Fruit fly (Drosophila melanogaster) whole organism, embryonic: ENCODE results near the gene qless.
A peak's percentile ranks its signal among the peaks of the same experiment; 100 is the strongest.

Experiments used
- Atf-2 ChIP-seq: fragments of 200-800 bp; sonication (Bioruptor generic); optimal IDR thresholded peaks from 2 replicates; lab custom pipeline; 2016; ENCODE audit warnings: missing biosample characterization, missing genetic modification characterization
- B-H1 ChIP-seq: fragments of 200-800 bp; sonication (Bioruptor generic); IDR thresholded peaks from 3 replicates; pipeline ENCODE4 v1.3.6; 2022; ENCODE audit warnings: missing biosample characterization, missing genetic modification characterization
- Bgb ChIP-seq: fragments of 200-800 bp; sonication (Bioruptor generic); IDR thresholded peaks from 2 replicates; pipeline ENCODE4 v1.3.6; 2022; ENCODE audit warnings: missing biosample characterization, missing genetic modification characterization; ENCODE audit not compliant: partially characterized antibody
- Bteb2 ChIP-seq: fragments of 200-800 bp; sonication (Bioruptor generic); optimal IDR thresholded peaks from 2 replicates; lab custom pipeline; 2016; ENCODE audit warnings: missing biosample characterization, missing genetic modification characterization
- CG12236 ChIP-seq: fragments of 200-800 bp; sonication (Bioruptor generic); optimal IDR thresholded peaks from 2 replicates; lab custom pipeline; 2016; ENCODE audit warnings: missing biosample characterization, missing genetic modification characterization
- CG13424 ChIP-seq: fragments of 200-800 bp; sonication (Bioruptor generic); optimal IDR thresholded peaks from 2 replicates; lab custom pipeline; 2019; ENCODE audit warnings: missing biosample characterization, mild to moderate bottlenecking, missing genetic modification characterization, moderate library complexity
- CG15601 ChIP-seq: fragments of 200-800 bp; sonication (Bioruptor generic); optimal IDR thresholded peaks from 3 replicates; lab custom pipeline; 2019; ENCODE audit warnings: missing biosample characterization, mild to moderate bottlenecking, missing genetic modification characterization, moderate library complexity
- CG1647 ChIP-seq: fragments of 200-800 bp; sonication (Bioruptor generic); optimal IDR thresholded peaks from 3 replicates; lab custom pipeline; 2016; ENCODE audit warnings: missing biosample characterization, missing genetic modification characterization
- CG17186 ChIP-seq: fragments of 200-800 bp; sonication (Bioruptor generic); optimal IDR thresholded peaks from 3 replicates; lab custom pipeline; 2017; ENCODE audit warnings: missing biosample characterization, missing genetic modification reagents, missing genetic modification characterization
- CG31224 ChIP-seq: fragments of 200-800 bp; sonication (Bioruptor generic); IDR thresholded peaks from 2 replicates; pipeline ENCODE4 v1.3.6; 2022; ENCODE audit warnings: missing biosample characterization, missing genetic modification characterization
- CG4404 ChIP-seq: fragments of 200-800 bp; sonication (Bioruptor generic); IDR thresholded peaks from 2 replicates; pipeline ENCODE4 v1.3.6; 2022; ENCODE audit warnings: missing biosample characterization, missing genetic modification characterization
- CG6254 ChIP-seq: fragments of 200-800 bp; sonication (Bioruptor generic); optimal IDR thresholded peaks from 3 replicates; lab custom pipeline; 2017; ENCODE audit warnings: mild to moderate bottlenecking, missing biosample characterization, missing genetic modification reagents, missing genetic modification characterization
- CG6683 ChIP-seq: fragments of 200-800 bp; sonication (Bioruptor generic); optimal IDR thresholded peaks from 2 replicates; lab custom pipeline; 2017; ENCODE audit warnings: missing biosample characterization, mild to moderate bottlenecking, missing genetic modification characterization, missing genetic modification reagents
- CG9437 ChIP-seq: fragments of 200-800 bp; sonication (Bioruptor generic); optimal IDR thresholded peaks from 2 replicates; lab custom pipeline; 2018; ENCODE audit warnings: missing biosample characterization, mild to moderate bottlenecking, missing genetic modification characterization
- CG9876 ChIP-seq: fragments of 200-800 bp; sonication (Bioruptor generic); optimal IDR thresholded peaks from 2 replicates; lab custom pipeline; 2016; ENCODE audit warnings: missing biosample characterization, missing genetic modification characterization
- Deaf1 ChIP-seq: fragments of 200-800 bp; optimal IDR thresholded peaks from 3 replicates; lab custom pipeline; 2019; ENCODE audit warnings: missing biosample characterization, mild to moderate bottlenecking, missing genetic modification characterization, moderate library complexity
- Doc2 ChIP-seq: fragments of 200-800 bp; sonication (Bioruptor generic); IDR thresholded peaks from 2 replicates; pipeline ENCODE4 v1.3.6; 2022; ENCODE audit warnings: missing biosample characterization, missing genetic modification characterization
- Dp ChIP-seq: fragments of 200-800 bp; sonication (Bioruptor generic); optimal IDR thresholded peaks from 2 replicates; lab custom pipeline; 2018; ENCODE audit warnings: missing biosample characterization, mild to moderate bottlenecking, missing genetic modification characterization, moderate library complexity
- Gug ChIP-seq: fragments of 200-800 bp; sonication (Bioruptor generic); IDR thresholded peaks from 4 replicates; pipeline ENCODE4 v1.3.6; 2022; ENCODE audit warnings: missing biosample characterization, missing genetic modification characterization
- Hey ChIP-seq: fragments of 200-800 bp; sonication (Bioruptor generic); optimal IDR thresholded peaks from 3 replicates; lab custom pipeline; 2018; ENCODE audit warnings: missing biosample characterization, mild to moderate bottlenecking, missing genetic modification characterization
- HmgZ ChIP-seq: fragments of 200-800 bp; sonication (Bioruptor generic); optimal IDR thresholded peaks from 2 replicates; lab custom pipeline; 2018; ENCODE audit warnings: missing biosample characterization, mild to moderate bottlenecking, missing genetic modification characterization
- Mrtf ChIP-seq: fragments of 200-800 bp; sonication (Bioruptor generic); IDR thresholded peaks from 3 replicates; pipeline ENCODE4 v1.3.6; 2022; ENCODE audit warnings: missing biosample characterization, missing genetic modification characterization
- NC2β ChIP-seq: fragments of 200-800 bp; sonication (Bioruptor generic); optimal IDR thresholded peaks from 2 replicates; lab custom pipeline; 2016; ENCODE audit warnings: missing biosample characterization, missing genetic modification characterization
- Neu2 ChIP-seq: fragments of 200-800 bp; sonication (Bioruptor generic); optimal IDR thresholded peaks from 3 replicates; lab custom pipeline; 2016; ENCODE audit warnings: missing biosample characterization, missing genetic modification characterization, borderline replicate concordance
- Nf-YB ChIP-seq: fragments of 200-800 bp; sonication (Bioruptor generic); optimal IDR thresholded peaks from 3 replicates; lab custom pipeline; 2019; ENCODE audit warnings: missing biosample characterization, mild to moderate bottlenecking, missing genetic modification characterization, moderate library complexity
- NfI ChIP-seq: fragments of 200-800 bp; sonication (Bioruptor generic); optimal IDR thresholded peaks from 3 replicates; lab custom pipeline; 2018; ENCODE audit warnings: missing biosample characterization, mild to moderate bottlenecking, missing genetic modification characterization, moderate library complexity
- Rfx ChIP-seq: fragments of 200-800 bp; sonication (Bioruptor generic); IDR thresholded peaks from 2 replicates; pipeline ENCODE4 v1.3.6; 2022; ENCODE audit warnings: missing biosample characterization, missing genetic modification characterization
- TFAM ChIP-seq: fragments of 200-800 bp; sonication (Bioruptor generic); optimal IDR thresholded peaks from 2 replicates; lab custom pipeline; 2017; ENCODE audit warnings: missing biosample characterization, missing genetic modification characterization, inconsistent platforms
- Tbp ChIP-seq: fragments of >200 bp; optimal IDR thresholded peaks from 2 replicates; lab custom pipeline; 2018; ENCODE audit warnings: missing biosample characterization, missing genetic modification characterization
- ab ChIP-seq: fragments of 200-800 bp; sonication (Bioruptor generic); optimal IDR thresholded peaks from 2 replicates; lab custom pipeline; 2016; ENCODE audit warnings: missing biosample characterization, missing genetic modification characterization
- ap ChIP-seq: fragments of 200-800 bp; sonication (Bioruptor generic); IDR thresholded peaks from 2 replicates; pipeline ENCODE4 v1.3.6; 2022; ENCODE audit warnings: missing biosample characterization, missing genetic modification characterization
- ara ChIP-seq: fragments of 200-800 bp; sonication (Bioruptor generic); IDR thresholded peaks from 2 replicates; pipeline ENCODE4 v1.3.6; 2022; ENCODE audit warnings: missing biosample characterization, missing genetic modification characterization
- ato ChIP-seq: fragments of 200-800 bp; sonication (Bioruptor generic); IDR thresholded peaks from 2 replicates; pipeline ENCODE4 v1.3.6; 2022; ENCODE audit warnings: missing biosample characterization, missing genetic modification characterization; ENCODE audit not compliant: partially characterized antibody
- cas ChIP-seq: fragments of 200-800 bp; sonication (Bioruptor generic); IDR thresholded peaks from 2 replicates; pipeline ENCODE4 v1.3.6; 2022; ENCODE audit warnings: missing biosample characterization, missing genetic modification characterization
- chn ChIP-seq: fragments of 200-800 bp; sonication (Bioruptor generic); optimal IDR thresholded peaks from 2 replicates; lab custom pipeline; 2016; ENCODE audit warnings: missing biosample characterization, missing genetic modification characterization
- crc ChIP-seq: fragments of 200-800 bp; sonication (Bioruptor generic); optimal IDR thresholded peaks from 2 replicates; lab custom pipeline; 2016; ENCODE audit warnings: missing biosample characterization, missing genetic modification characterization
- crol ChIP-seq: fragments of 200-800 bp; sonication (Bioruptor generic); IDR thresholded peaks from 2 replicates; pipeline ENCODE4 v1.3.6; 2022; ENCODE audit warnings: missing biosample characterization, missing genetic modification characterization
- crp ChIP-seq, 2 experiments: fragments of 200-800 bp; sonication (Bioruptor generic); optimal IDR thresholded peaks; 2 replicates in 1 of 2; 3 replicates in 1 of 2; lab custom pipeline; 2017; ENCODE audit warnings: missing biosample characterization in 2 of 2, missing genetic modification characterization in 2 of 2, mild to moderate bottlenecking in 1 of 2, moderate library complexity in 1 of 2
- eyg ChIP-seq: fragments of 200-800 bp; sonication (Bioruptor generic); optimal IDR thresholded peaks from 3 replicates; lab custom pipeline; 2016; ENCODE audit warnings: missing biosample characterization, missing genetic modification characterization
- grau ChIP-seq: fragments of 200-800 bp; optimal IDR thresholded peaks from 3 replicates; lab custom pipeline; 2019; ENCODE audit warnings: missing biosample characterization, mild to moderate bottlenecking, missing genetic modification characterization, moderate library complexity
- gsb ChIP-seq: fragments of 200-800 bp; sonication (Bioruptor generic); IDR thresholded peaks from 2 replicates; pipeline ENCODE4 v1.3.6; 2022; ENCODE audit warnings: missing biosample characterization, missing genetic modification characterization
- h ChIP-seq: fragments of >200 bp; optimal IDR thresholded peaks from 2 replicates; lab custom pipeline; 2017
- jing ChIP-seq: fragments of 200-800 bp; sonication (Bioruptor generic); optimal IDR thresholded peaks from 2 replicates; lab custom pipeline; 2018; ENCODE audit warnings: missing biosample characterization, mild to moderate bottlenecking, missing genetic modification characterization
- maf-S ChIP-seq: fragments of 200-800 bp; sonication (Bioruptor generic); optimal IDR thresholded peaks from 2 replicates; lab custom pipeline; 2016; ENCODE audit warnings: missing biosample characterization, missing genetic modification characterization
- mam ChIP-seq: fragments of 200-800 bp; sonication (Bioruptor generic); optimal IDR thresholded peaks from 3 replicates; lab custom pipeline; 2016; ENCODE audit warnings: missing biosample characterization, missing genetic modification characterization
- mirr ChIP-seq: fragments of 200-800 bp; sonication (Bioruptor generic); optimal IDR thresholded peaks from 3 replicates; lab custom pipeline; 2018; ENCODE audit warnings: missing biosample characterization, mild to moderate bottlenecking, missing genetic modification characterization
- nerfin-2 ChIP-seq: fragments of 200-800 bp; sonication (Bioruptor generic); IDR thresholded peaks from 2 replicates; pipeline ENCODE4 v1.3.6; 2022; ENCODE audit warnings: missing biosample characterization, missing genetic modification characterization; ENCODE audit not compliant: partially characterized antibody
- repo ChIP-seq: fragments of 200-800 bp; sonication (Bioruptor generic); optimal IDR thresholded peaks from 2 replicates; lab custom pipeline; 2016; ENCODE audit warnings: missing biosample characterization, missing genetic modification characterization
- sug ChIP-seq: fragments of 200-800 bp; optimal IDR thresholded peaks from 2 replicates; lab custom pipeline; 2019; ENCODE audit warnings: missing biosample characterization, mild to moderate bottlenecking, missing genetic modification characterization, moderate library complexity
- tup ChIP-seq: fragments of 200-800 bp; sonication (Bioruptor generic); optimal IDR thresholded peaks from 2 replicates; lab custom pipeline; 2016; ENCODE audit warnings: missing biosample characterization, mild to moderate bottlenecking, missing genetic modification characterization, moderate library complexity

The qless gene

DNA sequence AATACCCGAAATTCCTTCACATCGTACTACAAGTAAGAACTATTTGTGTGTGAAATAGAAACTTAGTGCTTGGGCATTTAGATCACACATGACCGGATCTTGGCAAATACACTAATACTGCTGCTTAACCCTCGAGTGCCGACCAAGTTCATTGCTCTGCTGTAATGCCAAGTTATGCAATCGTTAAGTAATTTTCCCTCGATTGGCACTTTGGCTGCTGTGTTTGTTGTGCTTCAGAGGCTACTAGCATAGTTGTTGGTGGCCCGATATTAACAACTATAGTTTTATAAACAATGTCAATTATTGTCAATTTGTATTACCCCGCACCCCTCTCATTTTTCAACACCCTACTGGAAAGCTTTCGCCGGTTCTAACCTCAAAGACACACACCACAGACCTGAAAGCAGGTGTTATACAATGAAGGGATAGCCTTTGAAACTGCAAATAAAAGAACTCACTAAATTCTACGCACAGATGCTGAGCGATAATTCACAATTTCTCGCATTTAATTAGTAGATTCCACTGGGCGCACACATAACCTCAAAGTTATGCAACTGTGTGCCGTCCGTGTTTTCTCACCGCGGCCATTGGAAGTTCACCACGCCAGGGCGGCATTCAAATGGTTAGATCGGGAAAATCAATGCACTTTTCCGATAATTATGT, 34.1 kb downstream of the qless start (continued):
- TF ChIP-seq ab (GFP tag; lab: Kevin White, UChicago) = no peak
- peak; percentile 18 for TF ChIP-seq mirr (GFP tag; lab: Kevin White, UChicago)
- TF ChIP-seq cas (GFP tag; lab: Robert Waterston, UW) = no peak
- no peak for TF ChIP-seq ato (GFP tag; lab: Robert Waterston, UW)
- peak; percentile 55 for TF ChIP-seq sug (tag; lab: Kevin White, UChicago)
- TF ChIP-seq CG17186 (GFP tag; lab: Kevin White, UChicago) = peak; percentile 22
- TF ChIP-seq CG6254 (GFP tag; lab: Kevin White, UChicago) = peak; percentile 50

DNA sequence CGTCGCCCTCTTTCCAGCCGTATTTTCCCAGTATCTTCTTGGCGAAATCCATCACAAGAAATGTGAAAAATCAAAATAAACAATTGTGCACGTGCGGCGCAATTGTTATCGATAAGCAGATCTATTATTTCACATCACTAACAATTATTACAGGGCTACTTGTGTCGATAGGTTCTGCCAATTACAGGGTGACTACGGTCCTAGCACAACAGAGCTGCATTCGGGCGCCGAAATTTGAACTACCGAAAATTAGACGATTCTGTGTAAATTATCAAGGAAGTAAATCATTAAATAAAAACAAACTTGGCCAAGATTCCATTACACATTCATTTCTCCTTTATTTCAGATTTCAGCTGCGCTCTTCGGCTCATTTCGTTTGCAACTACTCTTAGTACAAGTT, 36.6 kb downstream of the qless start, which contains the start of gene CG15561:
CG15561 (minus strand) TSS at position 113 of the 400 bp plus-strand sequence.
- TF ChIP-seq CG31224 (no peak), TFAM (GFP tag; lab: Kevin White, UChicago) (no peak), Rfx (no peak), h (lab: Kevin White, UChicago) (no peak), Bteb2 (GFP tag; lab: Kevin White, UChicago) (no peak), Tbp (GFP tag; lab: Kevin White, UChicago) (no peak), Mrtf (GFP tag; lab: Robert Waterston, UW) (no peak), CG9437 (no peak), ap (GFP tag; lab: Robert Waterston, UW) (no peak), maf-S (peak; percentile 60), CG1647 (GFP tag; lab: Kevin White, UChicago) (no peak), crol (GFP tag; lab: Robert Waterston, UW) (no peak), CG15601 (tag; lab: Kevin White, UChicago) (no peak), NC2β (peak; percentile 44), CG9876 (peak; percentile 27), NfI (peak; percentile 77), repo (GFP tag; lab: Kevin White, UChicago) (no peak), Gug (GFP tag; lab: Robert Waterston, UW) (no peak), grau (tag; lab: Kevin White, UChicago) (no peak), tup (GFP tag; lab: Kevin White, UChicago) (no peak), HmgZ (tag; lab: Kevin White, UChicago) (peak; percentile 81), ara (GFP tag; lab: Robert Waterston, UW) (no peak), Neu2 (no peak), CG12236 (GFP tag; lab: Kevin White, UChicago) (peak; percentile 20), Deaf1 (no peak), mam (GFP tag; lab: Kevin White, UChicago) (no peak), Hey (tag; lab: Kevin White, UChicago) (peak; percentile 6), CG4404 (GFP tag; lab: Robert Waterston, UW) (no peak), Atf-2 (no peak), eyg (GFP tag; lab: Kevin White, UChicago) (no peak), Nf-YB (no peak), chn (GFP tag; lab: Kevin White, UChicago) (peak; percentile 34), nerfin-2 (no peak), Bgb (GFP tag; lab: Robert Waterston, UW) (no peak), jing (GFP tag; lab: Kevin White, UChicago) (no peak), crp (GFP tag; optimal IDR thresholded peaks at IDR 0.05; lab: Kevin White, UChicago) (peak in 1 of 2 experiments; percentile 2), CG6683 (GFP tag; lab: Kevin White, UChicago) (no peak), Dp (GFP tag; lab: Kevin White, UChicago) (peak; percentile 98), gsb (no peak), CG13424 (tag; lab: Kevin White, UChicago) (peak; percentile 57), crc (GFP tag; lab: Kevin White, UChicago) (no peak), Doc2 (GFP tag; lab: Robert Waterston, UW) (no peak), B-H1 (no peak)
